Worm (Caenorhabditis elegans): ENCODE measurements around the gene F45G2.7.

Gene F45G2.7

ce11 chrIII:13462965-13463783 is 28.9 kb upstream of the F45G2.7 start, which contains the start of gene ant-1.1 (continued):
- TF ChIP-seq T26A8.4 (GFP tag; IDR thresholded peaks at IDR 0.05) (peak; percentile 94), pha-4 (GFP tag; IDR thresholded peaks at IDR 0.05) (peak; percentile 83), pha-4 (tag; optimal IDR thresholded peaks at IDR 0.05) (no peak), skn-1 (tag; optimal IDR thresholded peaks at IDR 0.05) (no peak), Y75B8A.6 (GFP tag; IDR thresholded peaks at IDR 0.05) (peak; percentile 82), zip-2 (tag; optimal IDR thresholded peaks at IDR 0.05) (no peak), attf-4 (tag; optimal IDR thresholded peaks at IDR 0.05) (no peak), sdz-12 (GFP tag; optimal IDR thresholded peaks at IDR 0.05) (no peak), dmd-6 (GFP tag; IDR thresholded peaks at IDR 0.05) (peak; percentile 89), Y48G9A.11 (GFP tag; IDR thresholded peaks at IDR 0.05) (peak; percentile 47; the same call in 1 of the 2 replicates), daf-16 (GFP tag; optimal IDR thresholded peaks at IDR 0.05) (peak; percentile 35 to 52), daf-16 (tag; optimal IDR thresholded peaks at IDR 0.05) (peak; percentile 59), lim-7 (GFP tag; IDR thresholded peaks at IDR 0.05) (peak; percentile 64; the same call in 1 of the 2 replicates), unc-39 (tag; optimal IDR thresholded peaks at IDR 0.05) (no peak), ama-1 (optimal IDR thresholded peaks at IDR 0.05) (peak; percentile 97), aly-2 (tag; optimal IDR thresholded peaks at IDR 0.05) (no peak), zip-11 (GFP tag; IDR thresholded peaks at IDR 0.05) (no peak), aha-1 (tag) (peak; percentile 99)

ce11 chrIII:13462138-13462634 is 27.9 kb upstream of the F45G2.7 start, which contains the start of the genes abcf-2 and T27E9.2:
Gene abcf-2, minus strand, starts transcription at chrIII:13462238.
Gene T27E9.2, minus strand, starts transcription at chrIII:13462584.
- TF ChIP-seq F37D6.2 (tag; optimal IDR thresholded peaks at IDR 0.05) = no peak
- TF ChIP-seq Y75B8A.6 (GFP tag; IDR thresholded peaks at IDR 0.05) = no peak
- no peak for TF ChIP-seq mdl-1 (tag; optimal IDR thresholded peaks at IDR 0.05)
- TF ChIP-seq nhr-102 (tag; optimal IDR thresholded peaks at IDR 0.05) = no peak
- no peak for TF ChIP-seq tra-1 (GFP tag; IDR thresholded peaks at IDR 0.05)
- no peak for TF ChIP-seq nhr-77 (tag; optimal IDR thresholded peaks at IDR 0.05)
- no peak for TF ChIP-seq ceh-62 (tag; optimal IDR thresholded peaks at IDR 0.05)
- no peak for TF ChIP-seq ceh-44 (GFP tag; IDR thresholded peaks at IDR 0.05)
- TF ChIP-seq fkh-10 (GFP tag; optimal IDR thresholded peaks at IDR 0.05) = no peak
- TF ChIP-seq egl-43 (GFP tag; IDR thresholded peaks at IDR 0.05) = no peak
- TF ChIP-seq lin-1 (GFP tag; IDR thresholded peaks at IDR 0.05) = no peak
- TF ChIP-seq spr-1 (tag; optimal IDR thresholded peaks at IDR 0.05) = no peak
- no peak for TF ChIP-seq ZK337.2 (GFP tag; IDR thresholded peaks at IDR 0.05)
- no peak for TF ChIP-seq aly-2 (tag; optimal IDR thresholded peaks at IDR 0.05)
- no peak for TF ChIP-seq lir-3 (tag; optimal IDR thresholded peaks at IDR 0.05)

ce11 chrIII:13461535-13461934 is 27.2 kb upstream of the F45G2.7 start:
- TF ChIP-seq zip-11 (GFP tag; IDR thresholded peaks at IDR 0.05) = no peak
- no peak for TF ChIP-seq F49E8.2 (tag; optimal IDR thresholded peaks at IDR 0.05; ENCODE audit: borderline replicate concordance)
- no peak for TF ChIP-seq dmd-6 (GFP tag; IDR thresholded peaks at IDR 0.05)
- no peak for TF ChIP-seq attf-4 (tag; optimal IDR thresholded peaks at IDR 0.05)
- no peak for TF ChIP-seq ctbp-1 (GFP tag; IDR thresholded peaks at IDR 0.05)
- no peak for TF ChIP-seq F10B5.3 (tag; optimal IDR thresholded peaks at IDR 0.05)
- TF ChIP-seq jun-1 (tag; optimal IDR thresholded peaks at IDR 0.05) = no peak
- TF ChIP-seq daf-12 (tag; optimal IDR thresholded peaks at IDR 0.05) = no peak
- TF ChIP-seq ceh-20 (GFP tag; IDR thresholded peaks at IDR 0.05) = no peak
- TF ChIP-seq nhr-42 (GFP tag; IDR thresholded peaks at IDR 0.05) = no peak
- no peak for TF ChIP-seq daf-19 (GFP tag; conservative IDR thresholded peaks at IDR 0.05)
- TF ChIP-seq snpc-1.2 (GFP tag; IDR thresholded peaks at IDR 0.05) = no peak
- no peak for TF ChIP-seq pha-4 (GFP tag; IDR thresholded peaks at IDR 0.05)
- TF ChIP-seq pha-4 (tag; optimal IDR thresholded peaks at IDR 0.05) = no peak
- TF ChIP-seq arid-1 (GFP tag; conservative IDR thresholded peaks at IDR 0.05) = no peak
- TF ChIP-seq zfp-3 (GFP tag; conservative IDR thresholded peaks at IDR 0.05) = no peak

Measured in whole organism, L4 larva.